Worm (Caenorhabditis elegans): ENCODE measurements around the gene frpr-18.

ce11 chrV:6829404-6829803 is 40.7 kb upstream of the frpr-18 start, which contains the start of gene col-141:
- no peak for TF ChIP-seq ces-1 (GFP tag; optimal IDR thresholded peaks at IDR 0.05)
- TF ChIP-seq unc-130 (GFP tag; optimal IDR thresholded peaks at IDR 0.05): no peak
- TF ChIP-seq ztf-11 (tag; optimal IDR thresholded peaks at IDR 0.05): no peak
- TF ChIP-seq lir-3 (tag; optimal IDR thresholded peaks at IDR 0.05): no peak
- no peak for TF ChIP-seq unc-39 (tag; optimal IDR thresholded peaks at IDR 0.05)
- TF ChIP-seq R02D3.7 (tag; optimal IDR thresholded peaks at IDR 0.05): no peak
- TF ChIP-seq dpl-1 (GFP tag; optimal IDR thresholded peaks at IDR 0.05): no peak

Data from whole organism, L4 larva.